Worm (Caenorhabditis elegans): ENCODE results near the gene F55B11.3.

Gene F55B11.3

DNA sequence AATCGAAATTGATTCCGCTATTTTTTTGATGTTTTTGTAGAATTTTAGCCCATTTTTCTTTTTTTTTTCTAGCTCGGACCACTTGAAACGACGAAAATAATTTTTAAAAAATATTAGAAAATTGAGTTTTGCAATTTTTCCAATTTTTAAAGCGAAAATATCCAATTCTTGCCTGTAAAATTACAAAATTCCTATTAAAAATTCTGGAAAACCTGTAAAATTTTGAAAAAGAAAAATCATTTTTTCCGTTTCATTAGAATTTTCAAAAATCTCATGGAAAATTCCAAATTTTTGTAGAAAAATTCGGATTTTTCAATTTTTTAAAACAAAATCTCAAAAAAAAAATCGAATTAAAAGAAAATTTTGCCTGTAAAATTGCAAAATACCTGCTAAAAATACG lies 44.5 kb downstream of the F55B11.3 start:
- TF ChIP-seq mec-3 (tag; optimal IDR thresholded peaks at IDR 0.05; ENCODE audit: borderline replicate concordance) (no peak), elt-4 (tag; optimal IDR thresholded peaks at IDR 0.05) (no peak), unc-42 (tag; optimal IDR thresholded peaks at IDR 0.05) (no peak), nfya-1 (tag; optimal IDR thresholded peaks at IDR 0.05) (no peak), ceh-31 (tag; optimal IDR thresholded peaks at IDR 0.05) (no peak), fkh-10 (GFP tag; optimal IDR thresholded peaks at IDR 0.05) (no peak), pat-9 (tag; optimal IDR thresholded peaks at IDR 0.05) (no peak), pros-1 (tag; optimal IDR thresholded peaks at IDR 0.05) (no peak), madf-2 (tag; optimal IDR thresholded peaks at IDR 0.05) (no peak), Y22D7AL.16 (tag; optimal IDR thresholded peaks at IDR 0.05) (no peak), rnt-1 (tag; optimal IDR thresholded peaks at IDR 0.05) (no peak), ceh-45 (GFP tag; IDR thresholded peaks at IDR 0.05) (no peak), nhr-232 (tag; optimal IDR thresholded peaks at IDR 0.05) (no peak), ztf-16 (tag; optimal IDR thresholded peaks at IDR 0.05) (no peak), ets-4 (tag; optimal IDR thresholded peaks at IDR 0.05) (no peak), ceh-30 (tag; optimal IDR thresholded peaks at IDR 0.05) (no peak), ceh-2 (tag; optimal IDR thresholded peaks at IDR 0.05) (no peak), nhr-11 (tag; optimal IDR thresholded peaks at IDR 0.05) (no peak)
